Fruit fly (Drosophila melanogaster): ENCODE results near the gene CG34377.

Gene CG34377

DNA sequence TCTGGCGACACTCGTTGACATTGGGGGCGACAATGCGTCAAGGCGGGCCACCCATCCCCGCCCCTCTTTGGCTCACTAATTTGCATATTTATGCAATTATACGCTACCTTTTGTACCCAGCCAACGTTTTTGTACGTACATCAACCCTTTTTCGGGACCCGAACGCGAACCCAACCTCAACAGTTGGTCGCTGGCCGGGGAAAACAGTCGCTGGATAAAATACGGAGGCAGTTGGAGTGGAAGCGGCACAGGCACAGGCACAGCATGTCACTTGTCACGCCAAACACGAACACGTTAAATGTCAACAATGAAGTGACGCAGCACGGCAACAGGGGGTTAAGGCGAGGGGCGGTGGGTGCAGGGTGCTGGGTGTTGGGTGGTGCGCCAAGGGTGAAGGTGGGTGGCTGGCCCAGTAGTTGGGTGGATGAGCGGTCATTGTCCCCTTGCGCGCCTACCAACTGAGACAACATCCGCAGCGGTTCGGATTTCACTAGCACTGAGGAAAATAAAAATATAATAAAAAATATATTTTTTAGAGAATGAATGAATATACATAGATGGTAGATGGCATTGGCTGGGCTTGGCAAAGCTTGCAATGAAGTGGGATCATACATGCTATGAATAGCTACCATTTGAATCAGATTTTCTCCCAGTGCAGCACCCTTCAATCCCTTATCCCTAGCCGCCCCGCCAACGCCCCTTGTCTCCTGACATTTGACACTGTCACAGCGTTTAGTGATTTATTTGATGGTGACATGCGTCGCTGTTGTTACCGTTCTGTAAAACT is 63.0 kb downstream of the CG34377 start (continued):
- TF ChIP-seq Dll (GFP tag; IDR thresholded peaks at IDR 0.05; ENCODE audit: partially characterized antibody) (no peak), fd96Cb (tag; optimal IDR thresholded peaks at IDR 0.05) (no peak), CG7372 (GFP tag; IDR thresholded peaks at IDR 0.05) (no peak), H2.0 (GFP tag; IDR thresholded peaks at IDR 0.05) (peak; percentile 31; the same call in 1 of the 2 replicates), eyg (GFP tag; optimal IDR thresholded peaks at IDR 0.05) (no peak), HmgZ (tag; optimal IDR thresholded peaks at IDR 0.05) (no peak), CG13123 (GFP tag; optimal IDR thresholded peaks at IDR 0.05) (no peak), CG9817 (tag; optimal IDR thresholded peaks at IDR 0.05) (peak; percentile 31), bowl (GFP tag; IDR thresholded peaks at IDR 0.05) (no peak), seq (GFP tag; IDR thresholded peaks at IDR 0.05) (0 out of 2 replicates have a peak, but pooled peaks have one; percentile 36), cato (GFP tag; optimal IDR thresholded peaks at IDR 0.05; ENCODE audit: borderline replicate concordance) (no peak), wor (GFP tag; IDR thresholded peaks at IDR 0.05) (peak; percentile 25; the same call in 1 of the 2 replicates), sens (GFP tag) (no peak), CTCF (GFP tag; optimal IDR thresholded peaks at IDR 0.05) (no peak), CG6254 (GFP tag; optimal IDR thresholded peaks at IDR 0.05) (no peak), Med (GFP tag) (peak; percentile 29), Hr78 (GFP tag; optimal IDR thresholded peaks at IDR 0.05) (no peak), Taf1 (GFP tag; IDR thresholded peaks at IDR 0.05) (peak; percentile 31; the same call in 1 of the 2 replicates), twi (tag; optimal IDR thresholded peaks at IDR 0.05) (no peak), CG10979 (tag; optimal IDR thresholded peaks at IDR 0.05) (peak; percentile 40), cas (GFP tag; IDR thresholded peaks at IDR 0.05) (no peak), CG11085 (GFP tag; IDR thresholded peaks at IDR 0.05) (no peak), prd (optimal IDR thresholded peaks at IDR 0.05) (no peak), prd (GFP tag; IDR thresholded peaks at IDR 0.05) (peak; percentile 56; the same call in 1 of the 3 replicates), gro (GFP tag; optimal IDR thresholded peaks at IDR 0.05) (no peak), hth (optimal IDR thresholded peaks at IDR 0.05) (no peak), CG5953 (GFP tag; IDR thresholded peaks at IDR 0.05) (no peak), dati (GFP tag; IDR thresholded peaks at IDR 0.05) (no peak), CG3407 (GFP tag; optimal IDR thresholded peaks at IDR 0.05) (peak; percentile 3), CG12391 (tag; optimal IDR thresholded peaks at IDR 0.05) (peak; percentile 24), CG12104 (GFP tag; optimal IDR thresholded peaks at IDR 0.05) (no peak), CG17361 (GFP tag; IDR thresholded peaks at IDR 0.05) (0 out of 3 replicates have a peak, but pooled peaks have one; percentile 26), Ptx1 (GFP tag; IDR thresholded peaks at IDR 0.05) (peak; percentile 45; the same call in 1 of the 2 replicates), Sox102F (GFP tag; optimal IDR thresholded peaks at IDR 0.05) (peak; percentile 11), tgo (GFP tag; IDR thresholded peaks at IDR 0.05) (peak; percentile 38; the same call in 2 of the 3 replicates), CG5245 (GFP tag; optimal IDR thresholded peaks at IDR 0.05) (no peak), CG2116 (GFP tag; optimal IDR thresholded peaks at IDR 0.05) (no peak), CG15269 (tag; optimal IDR thresholded peaks at IDR 0.05) (peak; percentile 19), Adf1 (GFP tag; IDR thresholded peaks at IDR 0.05) (no peak), toy (GFP tag; IDR thresholded peaks at IDR 0.05) (no peak), Chrac-16 (GFP tag; optimal IDR thresholded peaks at IDR 0.05) (no peak), CG31441 (GFP tag; IDR thresholded peaks at IDR 0.05) (peak; percentile 50; the same call in 1 of the 2 replicates), CG6765 (GFP tag; optimal IDR thresholded peaks at IDR 0.05) (no peak), CG14050 (GFP tag; IDR thresholded peaks at IDR 0.05) (peak; percentile 11; the same call in 1 of the 3 replicates), CHES-1-like (GFP tag; optimal IDR thresholded peaks at IDR 0.05) (no peak), shn (GFP tag; optimal IDR thresholded peaks at IDR 0.05) (no peak), CG11695 (GFP tag; IDR thresholded peaks at IDR 0.05) (no peak), Camta (GFP tag; optimal IDR thresholded peaks at IDR 0.05) (no peak), Xbp1 (GFP tag; optimal IDR thresholded peaks at IDR 0.05) (peak; percentile 19), Meics (GFP tag; optimal IDR thresholded peaks at IDR 0.05) (no peak), Oli (tag; optimal IDR thresholded peaks at IDR 0.05) (peak; percentile 6)
